Fruit fly (Drosophila melanogaster): ENCODE results near the gene mfr.
A peak's percentile ranks its signal among the peaks of the same experiment; 100 is the strongest.

Gene mfr

dm6 chr3L:8869326-8869725 lies 43.1 kb downstream of the mfr start:
- TF ChIP-seq Mnt (GFP tag; optimal IDR thresholded peaks at IDR 0.05) = no peak
- peak; percentile 99 for TF ChIP-seq tj (GFP tag; optimal IDR thresholded peaks at IDR 0.05)
- TF ChIP-seq cnc (optimal IDR thresholded peaks at IDR 0.05) = no peak
- no peak for TF ChIP-seq cic (GFP tag; optimal IDR thresholded peaks at IDR 0.05)
- no peak for TF ChIP-seq ovo (GFP tag; optimal IDR thresholded peaks at IDR 0.05)
- TF ChIP-seq CG11617 (GFP tag; optimal IDR thresholded peaks at IDR 0.05) = no peak
- TF ChIP-seq Crg-1 (GFP tag; optimal IDR thresholded peaks at IDR 0.05) = no peak
- no peak for TF ChIP-seq bab1 (GFP tag; optimal IDR thresholded peaks at IDR 0.05)

dm6 chr3L:8865185-8865584 lies 47.3 kb downstream of the mfr start:
- no peak for TF ChIP-seq tj (GFP tag; optimal IDR thresholded peaks at IDR 0.05)
- no peak for TF ChIP-seq kay (GFP tag; ENCODE audit: borderline replicate concordance)
- no peak for TF ChIP-seq Hr96 (GFP tag; optimal IDR thresholded peaks at IDR 0.05)
- no peak for TF ChIP-seq toe (GFP tag; optimal IDR thresholded peaks at IDR 0.05)
- TF ChIP-seq cic (GFP tag; optimal IDR thresholded peaks at IDR 0.05) = no peak
- no peak for TF ChIP-seq CG5204 (GFP tag; optimal IDR thresholded peaks at IDR 0.05)
- no peak for TF ChIP-seq CG11617 (GFP tag; optimal IDR thresholded peaks at IDR 0.05)
- no peak for TF ChIP-seq CG7101 (tag; optimal IDR thresholded peaks at IDR 0.05)
- no peak for TF ChIP-seq pad (GFP tag; optimal IDR thresholded peaks at IDR 0.05)
- TF ChIP-seq cnc (optimal IDR thresholded peaks at IDR 0.05) = no peak
- TF ChIP-seq Crg-1 (GFP tag; optimal IDR thresholded peaks at IDR 0.05) = no peak
- no peak for TF ChIP-seq CG33017 (tag; optimal IDR thresholded peaks at IDR 0.05)
- TF ChIP-seq CG12768 (GFP tag; optimal IDR thresholded peaks at IDR 0.05) = no peak
- TF ChIP-seq CG7045 (GFP tag; optimal IDR thresholded peaks at IDR 0.05) = no peak
- no peak for TF ChIP-seq CG14711 (tag; optimal IDR thresholded peaks at IDR 0.05)
- TF ChIP-seq Mnt (GFP tag; optimal IDR thresholded peaks at IDR 0.05) = no peak
- no peak for TF ChIP-seq Clk (GFP tag; optimal IDR thresholded peaks at IDR 0.05)
- TF ChIP-seq ovo (GFP tag; optimal IDR thresholded peaks at IDR 0.05) = no peak
- no peak for TF ChIP-seq bab1 (GFP tag; optimal IDR thresholded peaks at IDR 0.05)
- TF ChIP-seq CG1620 (GFP tag; optimal IDR thresholded peaks at IDR 0.05) = no peak

- TF ChIP-seq cnc (optimal IDR thresholded peaks at IDR 0.05) = no peak
- TF ChIP-seq toe (GFP tag; optimal IDR thresholded peaks at IDR 0.05) = no peak
- TF ChIP-seq ovo (GFP tag; optimal IDR thresholded peaks at IDR 0.05) = no peak
- TF ChIP-seq kay (GFP tag; ENCODE audit: borderline replicate concordance) = no peak
- TF ChIP-seq bab1 (GFP tag; optimal IDR thresholded peaks at IDR 0.05) = no peak
- TF ChIP-seq tj (GFP tag; optimal IDR thresholded peaks at IDR 0.05) = no peak
- no peak for TF ChIP-seq CG1620 (GFP tag; optimal IDR thresholded peaks at IDR 0.05)
- no peak for TF ChIP-seq pad (GFP tag; optimal IDR thresholded peaks at IDR 0.05)
- no peak for TF ChIP-seq CG7045 (GFP tag; optimal IDR thresholded peaks at IDR 0.05)
- TF ChIP-seq CG33017 (tag; optimal IDR thresholded peaks at IDR 0.05) = no peak
- TF ChIP-seq Mnt (GFP tag; optimal IDR thresholded peaks at IDR 0.05) = no peak
- no peak for TF ChIP-seq Hr96 (GFP tag; optimal IDR thresholded peaks at IDR 0.05)
- TF ChIP-seq CG11617 (GFP tag; optimal IDR thresholded peaks at IDR 0.05) = no peak
- no peak for TF ChIP-seq Crg-1 (GFP tag; optimal IDR thresholded peaks at IDR 0.05)
These were observed 51.7 kb downstream of the mfr start for dm6 chr3L:8860746-8861145.

dm6 chr3L:8859936-8860335 lies 52.5 kb downstream of the mfr start:
- TF ChIP-seq kay (GFP tag; ENCODE audit: borderline replicate concordance) (no peak), cnc (optimal IDR thresholded peaks at IDR 0.05) (no peak), Clk (GFP tag; optimal IDR thresholded peaks at IDR 0.05) (no peak), CG11617 (GFP tag; optimal IDR thresholded peaks at IDR 0.05) (no peak)

dm6 chr3L:8857648-8858362 lies 54.7 kb downstream of the mfr start:
- TF ChIP-seq cic (GFP tag; optimal IDR thresholded peaks at IDR 0.05) (no peak), Hr96 (GFP tag; optimal IDR thresholded peaks at IDR 0.05) (no peak), tj (GFP tag; optimal IDR thresholded peaks at IDR 0.05) (peak; percentile 97)

- no peak for TF ChIP-seq CG11617 (GFP tag; optimal IDR thresholded peaks at IDR 0.05)
- no peak for TF ChIP-seq cic (GFP tag; optimal IDR thresholded peaks at IDR 0.05)
- TF ChIP-seq tj (GFP tag; optimal IDR thresholded peaks at IDR 0.05) = no peak
- no peak for TF ChIP-seq Crg-1 (GFP tag; optimal IDR thresholded peaks at IDR 0.05)
- no peak for TF ChIP-seq CG5204 (GFP tag; optimal IDR thresholded peaks at IDR 0.05)
- TF ChIP-seq Hr96 (GFP tag; optimal IDR thresholded peaks at IDR 0.05) = no peak
- no peak for TF ChIP-seq Clk (GFP tag; optimal IDR thresholded peaks at IDR 0.05)
- TF ChIP-seq CG33017 (tag; optimal IDR thresholded peaks at IDR 0.05) = no peak
- no peak for TF ChIP-seq Mnt (GFP tag; optimal IDR thresholded peaks at IDR 0.05)
- no peak for TF ChIP-seq CG1620 (GFP tag; optimal IDR thresholded peaks at IDR 0.05)
- no peak for TF ChIP-seq ovo (GFP tag; optimal IDR thresholded peaks at IDR 0.05)
These were observed 55.6 kb downstream of the mfr start for dm6 chr3L:8856875-8857274.
